Worm (Caenorhabditis elegans): ENCODE results near the gene Y43F8B.2.

ce11 chrV:19555350-19555749, 22.4 kb upstream of the Y43F8B.2 start:
- TF ChIP-seq unc-62 (GFP tag; optimal IDR thresholded peaks at IDR 0.05 in 1 of 2) (no peak), unc-62 (tag; optimal IDR thresholded peaks at IDR 0.05) (no peak), R02D3.7 (tag; optimal IDR thresholded peaks at IDR 0.05) (no peak), nhr-11 (tag; optimal IDR thresholded peaks at IDR 0.05) (no peak), ceh-82 (tag; optimal IDR thresholded peaks at IDR 0.05) (no peak), zag-1 (tag; optimal IDR thresholded peaks at IDR 0.05) (no peak), ces-1 (GFP tag; optimal IDR thresholded peaks at IDR 0.05) (no peak), ctbp-1 (GFP tag; IDR thresholded peaks at IDR 0.05) (no peak), unc-130 (GFP tag; optimal IDR thresholded peaks at IDR 0.05) (no peak), fos-1 (tag; optimal IDR thresholded peaks at IDR 0.05) (no peak)
